Worm (Caenorhabditis elegans) whole organism, midembryonic: ENCODE data around the gene clh-2.
A peak's percentile ranks its signal among the peaks of the same experiment; 100 is the strongest.

ENCODE experiments used
- T22C8.4 ChIP-seq: fragments of 200-800 bp; sonication (Bioruptor generic); IDR thresholded peaks from 2 replicates; pipeline ENCODE4 v1.3.6; 2022; ENCODE audit warnings: missing genetic modification characterization, missing compliant biosample characterization
- cog-1 ChIP-seq: sonication (generic microtip); optimal IDR thresholded peaks from 2 replicates; lab custom pipeline; 2016; ENCODE audit warnings: missing genetic modification characterization, missing compliant biosample characterization
- flt-1 ChIP-seq: fragments of 200-800 bp; sonication (Bioruptor generic); IDR thresholded peaks from 2 replicates; pipeline ENCODE4 v1.3.6; 2022; ENCODE audit warnings: missing genetic modification characterization, missing compliant biosample characterization
- klf-2 ChIP-seq: fragments of 200-800 bp; sonication (Bioruptor generic); conservative IDR thresholded peaks from 2 replicates; pipeline ENCODE4 v1.3.6; 2022; ENCODE audit warnings: missing genetic modification reagents, missing genetic modification characterization, missing compliant biosample characterization
- med-1 ChIP-seq: sonication (generic microtip); optimal IDR thresholded peaks from 2 replicates; lab custom pipeline; 2017; ENCODE audit warnings: missing genetic modification characterization, mild to moderate bottlenecking, missing compliant biosample characterization, antibody characterized with exemption, missing genetic modification reagents; ENCODE audit not compliant: insufficient read depth
- ref-1 ChIP-seq: fragments of 200-800 bp; sonication (Bioruptor generic); conservative IDR thresholded peaks from 2 replicates; pipeline ENCODE4 v1.3.6; 2022; ENCODE audit warnings: missing genetic modification reagents, missing genetic modification characterization, missing compliant biosample characterization
- tab-1 ChIP-seq: fragments of 200-800 bp; sonication (Bioruptor generic); IDR thresholded peaks from 2 replicates; pipeline ENCODE4 v1.3.6; 2022; ENCODE audit warnings: missing genetic modification characterization, missing compliant biosample characterization
- ztf-23 ChIP-seq: fragments of 200-800 bp; sonication (Bioruptor generic); IDR thresholded peaks from 2 replicates; pipeline ENCODE4 v1.3.6; 2022; ENCODE audit warnings: missing genetic modification reagents, missing genetic modification characterization, missing compliant biosample characterization
- ztf-29 ChIP-seq: fragments of 200-800 bp; sonication (Bioruptor generic); IDR thresholded peaks from 2 replicates; pipeline ENCODE4 v1.3.6; 2022; ENCODE audit warnings: missing genetic modification reagents, missing genetic modification characterization, missing compliant biosample characterization

ce11 chrII:11398787-11399186 lies 47.1 kb downstream of the clh-2 start:
- TF ChIP-seq ref-1 (GFP tag; lab: Robert Waterston, UW) (no peak), tab-1 (GFP tag; lab: Robert Waterston, UW) (0 out of 2 replicates have a peak, but pooled peaks have one; percentile 44), T22C8.4 (no peak), ztf-23 (0 out of 2 replicates have a peak, but pooled peaks have one; percentile 58), med-1 (GFP tag; lab: Kevin White, UChicago) (no peak), flt-1 (GFP tag; lab: Robert Waterston, UW) (no peak), klf-2 (no peak), ztf-29 (GFP tag; lab: Robert Waterston, UW) (no peak), cog-1 (tag; lab: Kevin White, UChicago) (no peak)
